Fruit fly (Drosophila melanogaster) whole organism, wandering third instar larva: ENCODE measurements around the gene CG32262.
A peak's percentile ranks its signal among the peaks of the same experiment; 100 is the strongest.

Experiments used
- Abd-B ChIP-seq: fragments of >200 bp; optimal IDR thresholded peaks from 2 replicates; lab custom pipeline; 2017; ENCODE audit warnings: missing biosample characterization, missing genetic modification characterization
- CG32264 ChIP-seq: fragments of 200-800 bp; sonication (Bioruptor generic); optimal IDR thresholded peaks from 2 replicates; lab custom pipeline; 2016; ENCODE audit warnings: missing biosample characterization, missing genetic modification characterization
- CG9705 ChIP-seq: fragments of 200-800 bp; sonication (Bioruptor generic); optimal IDR thresholded peaks from 2 replicates; lab custom pipeline; 2018; ENCODE audit warnings: missing biosample characterization, mild to moderate bottlenecking, missing genetic modification characterization
- CrebA ChIP-seq: fragments of 200-800 bp; sonication (Bioruptor generic); optimal IDR thresholded peaks from 2 replicates; lab custom pipeline; 2016; ENCODE audit warnings: missing biosample characterization, mild to moderate bottlenecking, missing genetic modification characterization, borderline replicate concordance
- Dfd ChIP-seq: fragments of >200 bp; optimal IDR thresholded peaks from 2 replicates; lab custom pipeline; 2017; ENCODE audit warnings: missing biosample characterization, missing genetic modification characterization
- Dif ChIP-seq: fragments of 200-275, 200-300 bp; sonication (Bioruptor generic); optimal IDR thresholded peaks from 2 replicates; lab custom pipeline; 2018; ENCODE audit warnings: missing biosample characterization, missing genetic modification characterization; ENCODE audit not compliant: partially characterized antibody
- GATAd ChIP-seq: sonication (Bioruptor generic); optimal IDR thresholded peaks from 2 replicates; lab custom pipeline; 2016; ENCODE audit warnings: missing biosample characterization, missing genetic modification characterization
- HLH106 ChIP-seq: fragments of 200-800 bp; optimal IDR thresholded peaks from 3 replicates; lab custom pipeline; 2019; ENCODE audit warnings: missing biosample characterization, mild to moderate bottlenecking, missing genetic modification characterization, moderate library complexity
- Hnf4 ChIP-seq: fragments of 200-800 bp; sonication (Bioruptor generic); optimal IDR thresholded peaks from 2 replicates; lab custom pipeline; 2016; ENCODE audit warnings: missing biosample characterization, mild to moderate bottlenecking, missing genetic modification characterization
- Hr78 ChIP-seq: fragments of >200 bp; optimal IDR thresholded peaks from 2 replicates; lab custom pipeline; 2017; ENCODE audit warnings: missing biosample characterization, missing genetic modification characterization
- Hr83 ChIP-seq: fragments of 200-300 bp; sonication (Bioruptor generic); optimal IDR thresholded peaks from 2 replicates; lab custom pipeline; 2016; ENCODE audit warnings: missing biosample characterization, mild to moderate bottlenecking, missing genetic modification characterization, moderate library complexity; ENCODE audit not compliant: poor library complexity, severe bottlenecking
- Jra ChIP-seq: sonication (Bioruptor generic); optimal IDR thresholded peaks from 2 replicates; lab custom pipeline; 2016; ENCODE audit warnings: missing biosample characterization, missing genetic modification characterization
- Mio ChIP-seq: sonication (Bioruptor generic); optimal IDR thresholded peaks from 2 replicates; lab custom pipeline; 2016; ENCODE audit warnings: missing biosample characterization, missing genetic modification characterization
- Myc ChIP-seq: fragments of >200 bp; optimal IDR thresholded peaks from 2 replicates; lab custom pipeline; 2017
- N ChIP-seq: fragments of >200 bp; optimal IDR thresholded peaks from 2 replicates; lab custom pipeline; 2018; ENCODE audit warnings: missing biosample characterization, missing external identifiers, missing genetic modification characterization
- OdsH ChIP-seq: fragments of 200-800 bp; sonication (Bioruptor generic); optimal IDR thresholded peaks from 2 replicates; lab custom pipeline; 2016; ENCODE audit warnings: missing biosample characterization, mild to moderate bottlenecking, missing genetic modification characterization
- Rel ChIP-seq, 2 experiments: fragments of 200-800 bp; sonication (Bioruptor generic) in 1 of 2; optimal IDR thresholded peaks; 2 replicates in 1 of 2; 3 replicates in 1 of 2; lab custom pipeline; 2016 to 2019; ENCODE audit warnings: mild to moderate bottlenecking in 2 of 2, missing biosample characterization in 2 of 2, missing genetic modification characterization in 2 of 2, moderate library complexity in 1 of 2
- Sp1 ChIP-seq: fragments of 200-800 bp; sonication (Bioruptor generic); optimal IDR thresholded peaks from 3 replicates; lab custom pipeline; 2019; ENCODE audit warnings: missing biosample characterization, mild to moderate bottlenecking, missing genetic modification characterization, moderate library complexity
- Vsx2 ChIP-seq: fragments of 200-300, 225-300 bp; sonication (Bioruptor generic); optimal IDR thresholded peaks from 2 replicates; lab custom pipeline; 2018; ENCODE audit warnings: missing biosample characterization, missing genetic modification characterization; ENCODE audit not compliant: partially characterized antibody
- br ChIP-seq: fragments of 200-800 bp; sonication (Bioruptor generic); optimal IDR thresholded peaks from 2 replicates; lab custom pipeline; 2016; ENCODE audit warnings: missing biosample characterization, missing genetic modification characterization
- brk ChIP-seq: fragments of 200-800 bp; sonication (Bioruptor generic); optimal IDR thresholded peaks from 2 replicates; lab custom pipeline; 2016; ENCODE audit warnings: missing biosample characterization, mild to moderate bottlenecking, missing genetic modification characterization
- dl ChIP-seq, 2 experiments: fragments of 175-275, 200-275 bp in 1 of 2; fragments of 200-275 bp in 1 of 2; sonication (Bioruptor generic); optimal IDR thresholded peaks; lab custom pipeline; 2018; ENCODE audit warnings: mild to moderate bottlenecking in 2 of 2, missing biosample characterization in 2 of 2, missing genetic modification characterization in 2 of 2, moderate library complexity in 2 of 2; ENCODE audit not compliant: partially characterized antibody in 2 of 2, insufficient read depth in 1 of 2
- dmrt93B ChIP-seq: fragments of 200-800 bp; sonication (Bioruptor generic); optimal IDR thresholded peaks from 2 replicates; lab custom pipeline; 2018; ENCODE audit warnings: missing biosample characterization, mild to moderate bottlenecking, missing genetic modification characterization
- dsf ChIP-seq: sonication (Bioruptor generic); optimal IDR thresholded peaks from 2 replicates; lab custom pipeline; 2016; ENCODE audit warnings: missing biosample characterization, missing genetic modification characterization, borderline replicate concordance
- ey ChIP-seq: fragments of 200-800 bp; sonication (Bioruptor generic); optimal IDR thresholded peaks from 2 replicates; lab custom pipeline; 2016; ENCODE audit warnings: missing biosample characterization, missing genetic modification characterization
- foxo ChIP-seq, 2 experiments: fragments of 200-800 bp; sonication (Bioruptor generic); optimal IDR thresholded peaks; 2 replicates in 1 of 2; 3 replicates in 1 of 2; lab custom pipeline; 2016 to 2017; ENCODE audit warnings: missing biosample characterization in 2 of 2, missing genetic modification characterization in 2 of 2
- fru ChIP-seq: fragments of 200-800 bp; sonication (Bioruptor generic); optimal IDR thresholded peaks from 3 replicates; lab custom pipeline; 2016; ENCODE audit warnings: missing biosample characterization, mild to moderate bottlenecking, missing genetic modification characterization
- h ChIP-seq: fragments of 200-800 bp; sonication (Bioruptor generic); optimal IDR thresholded peaks from 3 replicates; lab custom pipeline; 2016; ENCODE audit warnings: missing biosample characterization, mild to moderate bottlenecking, missing genetic modification characterization
- jim ChIP-seq: fragments of 175-275, 200-325 bp; sonication (Bioruptor generic); optimal IDR thresholded peaks from 2 replicates; lab custom pipeline; 2016; ENCODE audit warnings: missing biosample characterization, mild to moderate bottlenecking, missing genetic modification characterization
- lola ChIP-seq: fragments of >200 bp; optimal IDR thresholded peaks from 2 replicates; lab custom pipeline; 2017; ENCODE audit warnings: missing biosample characterization, missing genetic modification characterization
- pan ChIP-seq: fragments of >200 bp; optimal IDR thresholded peaks from 2 replicates; lab custom pipeline; 2017
- psq ChIP-seq: fragments of 200-800 bp; sonication (Bioruptor generic); optimal IDR thresholded peaks from 3 replicates; lab custom pipeline; 2017; ENCODE audit warnings: missing biosample characterization, mild to moderate bottlenecking, missing genetic modification characterization, moderate library complexity
- rgr ChIP-seq: fragments of 200-800 bp; sonication (Bioruptor generic); optimal IDR thresholded peaks from 3 replicates; lab custom pipeline; 2016; ENCODE audit warnings: missing biosample characterization, mild to moderate bottlenecking, missing genetic modification characterization
- sage ChIP-seq: fragments of 200-800 bp; sonication (Bioruptor generic); optimal IDR thresholded peaks from 2 replicates; lab custom pipeline; 2016; ENCODE audit warnings: missing biosample characterization, mild to moderate bottlenecking, missing genetic modification characterization
- sv ChIP-seq: fragments of 200-800 bp; sonication (Bioruptor generic); optimal IDR thresholded peaks from 3 replicates; lab custom pipeline; 2016; ENCODE audit warnings: missing biosample characterization, missing genetic modification characterization
- tai ChIP-seq: sonication (Bioruptor generic); optimal IDR thresholded peaks from 2 replicates; lab custom pipeline; 2016; ENCODE audit warnings: missing biosample characterization, missing genetic modification characterization
- usp ChIP-seq: fragments of >200 bp; optimal IDR thresholded peaks from 2 replicates; lab custom pipeline; 2017; ENCODE audit warnings: missing biosample characterization, missing genetic modification characterization
- woc ChIP-seq: sonication (Bioruptor generic); optimal IDR thresholded peaks from 2 replicates; lab custom pipeline; 2016; ENCODE audit warnings: missing biosample characterization, mild to moderate bottlenecking, missing genetic modification characterization

The CG32262 gene

dm6 chr3L:3772284-3772987 is 37.6 kb downstream of the CG32262 start:
- no peak for TF ChIP-seq sv (GFP tag; lab: Kevin White, UChicago)
- peak; percentile 42 for TF ChIP-seq OdsH (GFP tag; lab: Kevin White, UChicago)
- no peak for TF ChIP-seq foxo (GFP tag; optimal IDR thresholded peaks at IDR 0.05; lab: Kevin White, UChicago)
- TF ChIP-seq Abd-B (GFP tag; lab: Kevin White, UChicago) = no peak
- TF ChIP-seq dmrt93B (GFP tag; lab: Kevin White, UChicago) = no peak
- no peak for TF ChIP-seq dsf
- no peak for TF ChIP-seq usp (GFP tag; lab: Kevin White, UChicago)
- TF ChIP-seq woc (GFP tag; lab: Kevin White, UChicago) = no peak
- no peak for TF ChIP-seq HLH106 (tag; lab: Kevin White, UChicago)
- TF ChIP-seq pan (lab: Kevin White, UChicago) = no peak
- TF ChIP-seq tai = no peak
- no peak for TF ChIP-seq Dif (GFP tag; lab: Kevin White, UChicago)
- peak; percentile 31 for TF ChIP-seq br (GFP tag; lab: Kevin White, UChicago)
- no peak for TF ChIP-seq Myc (lab: Kevin White, UChicago)
- TF ChIP-seq GATAd (GFP tag; lab: Kevin White, UChicago) = no peak
- peak; percentile 39 for TF ChIP-seq rgr (GFP tag; lab: Kevin White, UChicago)
- no peak for TF ChIP-seq Hr83 (GFP tag; lab: Kevin White, UChicago)
- peak; percentile 18 for TF ChIP-seq CG32264
- TF ChIP-seq Vsx2 = no peak
- no peak for TF ChIP-seq dl (GFP tag; optimal IDR thresholded peaks at IDR 0.05; lab: Kevin White, UChicago; ENCODE audit: insufficient read depth in 1 of 2, partially characterized antibody in 2 of 2)
- TF ChIP-seq Hnf4 (GFP tag; lab: Kevin White, UChicago) = no peak
- TF ChIP-seq h (GFP tag; lab: Kevin White, UChicago) = peak; percentile 13
- no peak for TF ChIP-seq CrebA
- no peak for TF ChIP-seq Dfd (GFP tag; lab: Kevin White, UChicago)
- no peak for TF ChIP-seq lola (GFP tag; lab: Kevin White, UChicago)
- TF ChIP-seq N = no peak
- TF ChIP-seq Hr78 (GFP tag; lab: Kevin White, UChicago) = no peak
- peak; percentile 11 for TF ChIP-seq fru (GFP tag; lab: Kevin White, UChicago)
- TF ChIP-seq brk (GFP tag; lab: Kevin White, UChicago) = no peak
- no peak for TF ChIP-seq jim (GFP tag; lab: Kevin White, UChicago)
- TF ChIP-seq Mio (GFP tag; lab: Kevin White, UChicago) = no peak
- no peak for TF ChIP-seq Jra (GFP tag; lab: Kevin White, UChicago)
- no peak for TF ChIP-seq psq (GFP tag; lab: Kevin White, UChicago)
- TF ChIP-seq ey (GFP tag; lab: Kevin White, UChicago) = peak; percentile 25
- TF ChIP-seq Sp1 (GFP tag; lab: Kevin White, UChicago) = no peak
- no peak for TF ChIP-seq Rel (GFP tag; optimal IDR thresholded peaks at IDR 0.05; lab: Kevin White, UChicago)
- TF ChIP-seq Rel (tag; optimal IDR thresholded peaks at IDR 0.05; lab: Kevin White, UChicago) = no peak
- no peak for TF ChIP-seq sage
- no peak for TF ChIP-seq CG9705
- TF ChIP-seq, all 38 proteins: peak for 7

- peak; percentile 83 for TF ChIP-seq OdsH (GFP tag; lab: Kevin White, UChicago)
- TF ChIP-seq ey (GFP tag; lab: Kevin White, UChicago) = peak; percentile 45
- peak; percentile 69 for TF ChIP-seq fru (GFP tag; lab: Kevin White, UChicago)
- TF ChIP-seq psq (GFP tag; lab: Kevin White, UChicago) = peak; percentile 82
- no peak for TF ChIP-seq jim (GFP tag; lab: Kevin White, UChicago)
- TF ChIP-seq Hr78 (GFP tag; lab: Kevin White, UChicago) = no peak
- peak in 1 of 2 experiments; percentile 84 for TF ChIP-seq foxo (GFP tag; optimal IDR thresholded peaks at IDR 0.05; lab: Kevin White, UChicago)
- no peak for TF ChIP-seq dsf
- TF ChIP-seq br (GFP tag; lab: Kevin White, UChicago) = peak; percentile 19
- TF ChIP-seq h (GFP tag; lab: Kevin White, UChicago) = peak; percentile 68
- peak; percentile 39 for TF ChIP-seq CG9705
- TF ChIP-seq rgr (GFP tag; lab: Kevin White, UChicago) = peak; percentile 70
- TF ChIP-seq brk (GFP tag; lab: Kevin White, UChicago) = peak; percentile 23
- TF ChIP-seq sage = peak; percentile 12
- peak; percentile 55 for TF ChIP-seq Hnf4 (GFP tag; lab: Kevin White, UChicago)
- TF ChIP-seq N = no peak
- TF ChIP-seq tai = peak; percentile 38
- TF ChIP-seq HLH106 (tag; lab: Kevin White, UChicago) = peak; percentile 86
- TF ChIP-seq Hr83 (GFP tag; lab: Kevin White, UChicago) = no peak
- peak; percentile 35 for TF ChIP-seq sv (GFP tag; lab: Kevin White, UChicago)
- TF ChIP-seq Vsx2 = peak; percentile 20
- no peak for TF ChIP-seq Jra (GFP tag; lab: Kevin White, UChicago)
- TF ChIP-seq dmrt93B (GFP tag; lab: Kevin White, UChicago) = peak; percentile 54
- peak; percentile 6 for TF ChIP-seq Rel (GFP tag; optimal IDR thresholded peaks at IDR 0.05; lab: Kevin White, UChicago)
- TF ChIP-seq Rel (tag; optimal IDR thresholded peaks at IDR 0.05; lab: Kevin White, UChicago) = peak; percentile 42
- peak; percentile 89 for TF ChIP-seq Sp1 (GFP tag; lab: Kevin White, UChicago)
- no peak for TF ChIP-seq Mio (GFP tag; lab: Kevin White, UChicago)
- TF ChIP-seq CrebA = peak; percentile 34
- no peak for TF ChIP-seq Dif (GFP tag; lab: Kevin White, UChicago)
- peak; percentile 48 for TF ChIP-seq woc (GFP tag; lab: Kevin White, UChicago)
Observed at dm6 chr3L:3771406-3771935, 38.5 kb downstream of the CG32262 start.
